Worm (Caenorhabditis elegans) whole organism, L1 larva: ENCODE data around the gene nhr-123.

Source experiments
- blmp-1 ChIP-seq: fragments of 150-350 bp; optimal IDR thresholded peaks from 2 replicates; lab custom pipeline; 2014; ENCODE audit warnings: missing biosample characterization, missing genetic modification characterization
- efl-3 ChIP-seq: fragments of 200-800 bp; sonication (Bioruptor generic); optimal IDR thresholded peaks from 2 replicates; lab custom pipeline; 2018; ENCODE audit warnings: mild to moderate bottlenecking, missing genetic modification characterization, missing compliant biosample characterization
- fkh-8 ChIP-seq: sonication (generic microtip); optimal IDR thresholded peaks from 2 replicates; lab custom pipeline; 2016; ENCODE audit warnings: mild to moderate bottlenecking, missing genetic modification characterization, missing compliant biosample characterization
- lin-13 ChIP-seq: fragments of 150-350 bp; optimal IDR thresholded peaks from 2 replicates; lab custom pipeline; 2014; ENCODE audit warnings: missing biosample characterization, missing genetic modification reagents, missing genetic modification characterization
- lin-39 ChIP-seq: fragments of 150-350 bp; optimal IDR thresholded peaks from 2 replicates; lab custom pipeline; 2014; ENCODE audit warnings: missing biosample characterization, missing genetic modification reagents, missing genetic modification characterization
- mef-2 ChIP-seq: fragments of 150-350 bp; optimal IDR thresholded peaks from 2 replicates; lab custom pipeline; 2014; ENCODE audit warnings: missing biosample characterization, missing genetic modification characterization
- nhr-11 ChIP-seq: fragments of 150-350 bp; optimal IDR thresholded peaks from 2 replicates; lab custom pipeline; 2014; ENCODE audit warnings: missing biosample characterization, missing genetic modification characterization
- vab-15 ChIP-seq: sonication (generic microtip); optimal IDR thresholded peaks from 2 replicates; lab custom pipeline; 2017; ENCODE audit warnings: missing genotype, mild to moderate bottlenecking, missing genetic modification characterization, missing compliant biosample characterization

- no peak for TF ChIP-seq fkh-8 (tag; lab: Kevin White, UChicago)
- TF ChIP-seq mef-2 (tag; lab: Kevin White, UChicago): no peak
- no peak for TF ChIP-seq lin-13 (GFP tag; lab: Kevin White, UChicago)
- TF ChIP-seq nhr-11 (tag; lab: Kevin White, UChicago): no peak
- no peak for TF ChIP-seq blmp-1 (tag; lab: Kevin White, UChicago)
- TF ChIP-seq vab-15 (tag; lab: Kevin White, UChicago): no peak
- TF ChIP-seq efl-3 (GFP tag; lab: Kevin White, UChicago): no peak
- no peak for TF ChIP-seq lin-39 (tag; lab: Kevin White, UChicago)
Measured at ce11 chrV:415072-415471, 36.2 kb upstream of the nhr-123 start.
